Fruit fly (Drosophila melanogaster) whole organism, embryonic: ENCODE measurements around the gene Hrb98DE.
A peak's percentile ranks its signal among the peaks of the same experiment; 100 is the strongest.

Experiments
- Aef1 ChIP-seq: fragments of 200-800 bp; sonication (Bioruptor generic); IDR thresholded peaks from 3 replicates; pipeline ENCODE4 v1.3.6; 2022; ENCODE audit warnings: missing biosample characterization, missing genetic modification characterization
- Atf-2 ChIP-seq: fragments of 200-800 bp; sonication (Bioruptor generic); optimal IDR thresholded peaks from 2 replicates; lab custom pipeline; 2016; ENCODE audit warnings: missing biosample characterization, missing genetic modification characterization
- BtbVII ChIP-seq: fragments of 200-800 bp; sonication (Bioruptor generic); optimal IDR thresholded peaks from 3 replicates; lab custom pipeline; 2017; ENCODE audit warnings: missing biosample characterization, mild to moderate bottlenecking, missing genetic modification characterization
- CG10431 ChIP-seq: fragments of 200-800 bp; sonication (Bioruptor generic); optimal IDR thresholded peaks from 3 replicates; lab custom pipeline; 2018; ENCODE audit warnings: missing biosample characterization, mild to moderate bottlenecking, missing genetic modification characterization
- CG11247 ChIP-seq: fragments of 200-800 bp; sonication (Bioruptor generic); IDR thresholded peaks from 2 replicates; pipeline ENCODE4 v1.3.6; 2022; ENCODE audit warnings: missing biosample characterization, missing genetic modification characterization
- CG12659 ChIP-seq: fragments of 200-800 bp; sonication (Bioruptor generic); optimal IDR thresholded peaks from 3 replicates; lab custom pipeline; 2017; ENCODE audit warnings: mild to moderate bottlenecking, missing biosample characterization, missing genetic modification reagents, missing genetic modification characterization
- CG13775 ChIP-seq: fragments of 200-800 bp; sonication (Bioruptor generic); optimal IDR thresholded peaks from 3 replicates; lab custom pipeline; 2017; ENCODE audit warnings: missing biosample characterization, mild to moderate bottlenecking, missing genetic modification characterization
- CG14710 ChIP-seq: fragments of 200-800 bp; sonication (Bioruptor generic); optimal IDR thresholded peaks from 3 replicates; lab custom pipeline; 2019; ENCODE audit warnings: missing biosample characterization, mild to moderate bottlenecking, missing genetic modification characterization, moderate library complexity
- CG15011 ChIP-seq: fragments of 200-800 bp; sonication (Bioruptor generic); optimal IDR thresholded peaks from 3 replicates; lab custom pipeline; 2018; ENCODE audit warnings: missing biosample characterization, mild to moderate bottlenecking, missing genetic modification characterization
- CG17186 ChIP-seq: fragments of 200-800 bp; sonication (Bioruptor generic); optimal IDR thresholded peaks from 3 replicates; lab custom pipeline; 2017; ENCODE audit warnings: missing biosample characterization, missing genetic modification reagents, missing genetic modification characterization
- CG17912 ChIP-seq: fragments of 200-800 bp; sonication (Bioruptor generic); optimal IDR thresholded peaks from 2 replicates; lab custom pipeline; 2018; ENCODE audit warnings: missing biosample characterization, mild to moderate bottlenecking, missing genetic modification characterization
- CG18476 ChIP-seq: fragments of 200-800 bp; sonication (Bioruptor generic); optimal IDR thresholded peaks from 2 replicates; lab custom pipeline; 2016; ENCODE audit warnings: missing biosample characterization, mild to moderate bottlenecking, missing genetic modification characterization
- CG2202 ChIP-seq: fragments of 200-800 bp; sonication (Bioruptor generic); optimal IDR thresholded peaks from 2 replicates; lab custom pipeline; 2018; ENCODE audit warnings: missing biosample characterization, mild to moderate bottlenecking, missing genetic modification characterization
- CG2712 ChIP-seq: fragments of 200-800 bp; optimal IDR thresholded peaks from 3 replicates; lab custom pipeline; 2019; ENCODE audit warnings: missing biosample characterization, mild to moderate bottlenecking, missing genetic modification characterization, moderate library complexity
- CG4730 ChIP-seq: fragments of 200-800 bp; sonication (Bioruptor generic); IDR thresholded peaks from 2 replicates; pipeline ENCODE4 v1.3.6; 2022; ENCODE audit warnings: missing biosample characterization, missing genetic modification characterization
- CG6254 ChIP-seq: fragments of 200-800 bp; sonication (Bioruptor generic); optimal IDR thresholded peaks from 3 replicates; lab custom pipeline; 2017; ENCODE audit warnings: mild to moderate bottlenecking, missing biosample characterization, missing genetic modification reagents, missing genetic modification characterization
- CG6813 ChIP-seq: fragments of 200-800 bp; sonication (Bioruptor generic); optimal IDR thresholded peaks from 2 replicates; lab custom pipeline; 2017; ENCODE audit warnings: missing biosample characterization, missing genetic modification characterization, mild to moderate bottlenecking, moderate library complexity, missing genetic modification reagents
- CG7357 ChIP-seq: fragments of 200-800 bp; sonication (Bioruptor generic); IDR thresholded peaks from 3 replicates; pipeline ENCODE4 v1.3.6; 2022; ENCODE audit warnings: missing biosample characterization, missing genetic modification characterization
- CG7786 ChIP-seq: fragments of 200-800 bp; sonication (Bioruptor generic); optimal IDR thresholded peaks from 2 replicates; lab custom pipeline; 2016; ENCODE audit warnings: missing biosample characterization, missing genetic modification characterization
- CG9727 ChIP-seq: fragments of 200-800 bp; sonication (Bioruptor generic); optimal IDR thresholded peaks from 3 replicates; lab custom pipeline; 2017; ENCODE audit warnings: missing biosample characterization, mild to moderate bottlenecking, missing genetic modification characterization
- Chrac-16 ChIP-seq: fragments of 200-800 bp; sonication (Bioruptor generic); optimal IDR thresholded peaks from 3 replicates; lab custom pipeline; 2016; ENCODE audit warnings: missing biosample characterization, missing genetic modification characterization
- Dip3 ChIP-seq: fragments of 200-800 bp; sonication (Bioruptor generic); optimal IDR thresholded peaks from 3 replicates; lab custom pipeline; 2016; ENCODE audit warnings: missing biosample characterization, missing genetic modification characterization
- Hey ChIP-seq: fragments of 200-800 bp; sonication (Bioruptor generic); optimal IDR thresholded peaks from 3 replicates; lab custom pipeline; 2018; ENCODE audit warnings: missing biosample characterization, mild to moderate bottlenecking, missing genetic modification characterization
- Hmx ChIP-seq: fragments of 200-800 bp; sonication (Bioruptor generic); optimal IDR thresholded peaks from 2 replicates; lab custom pipeline; 2016; ENCODE audit warnings: missing biosample characterization, missing genetic modification characterization
- Hr51 ChIP-seq, 2 experiments: fragments of 200-800 bp; sonication (Bioruptor generic); optimal IDR thresholded peaks; 2 replicates in 1 of 2; 3 replicates in 1 of 2; lab custom pipeline; 2016 to 2018; ENCODE audit warnings: missing biosample characterization in 2 of 2, missing genetic modification characterization in 2 of 2, mild to moderate bottlenecking in 1 of 2, moderate library complexity in 1 of 2
- Hr78 ChIP-seq, 2 experiments: fragments of 200-800 bp in 1 of 2; fragments of >200 bp in 1 of 2; sonication (Bioruptor generic) in 1 of 2; optimal IDR thresholded peaks; 2 replicates each; lab custom pipeline; 2017 to 2019; ENCODE audit warnings: missing biosample characterization in 2 of 2, missing genetic modification characterization in 2 of 2, mild to moderate bottlenecking in 1 of 2, moderate library complexity in 1 of 2
- MBD-R2 ChIP-seq: fragments of 200-800 bp; sonication (Bioruptor generic); IDR thresholded peaks from 2 replicates; pipeline ENCODE4 v1.3.6; 2022; ENCODE audit warnings: missing biosample characterization, missing genetic modification characterization
- Myb ChIP-seq: fragments of 200-800 bp; sonication (Bioruptor generic); optimal IDR thresholded peaks from 2 replicates; lab custom pipeline; 2016; ENCODE audit warnings: missing biosample characterization, missing genetic modification characterization
- NK7.1 ChIP-seq: fragments of 200-800 bp; sonication (Bioruptor generic); optimal IDR thresholded peaks from 3 replicates; lab custom pipeline; 2016; ENCODE audit warnings: missing biosample characterization, missing genetic modification characterization
- Oaz ChIP-seq: fragments of 200-800 bp; sonication (Bioruptor generic); IDR thresholded peaks from 2 replicates; pipeline ENCODE4 v1.3.6; 2022; ENCODE audit warnings: missing biosample characterization, missing genetic modification characterization
- Ptx1 ChIP-seq: fragments of 200-800 bp; sonication (Bioruptor generic); IDR thresholded peaks from 2 replicates; pipeline ENCODE4 v1.3.6; 2022; ENCODE audit warnings: missing biosample characterization, missing genetic modification characterization
- ap ChIP-seq: fragments of 200-800 bp; sonication (Bioruptor generic); IDR thresholded peaks from 2 replicates; pipeline ENCODE4 v1.3.6; 2022; ENCODE audit warnings: missing biosample characterization, missing genetic modification characterization
- ash1 ChIP-seq: fragments of 200-800 bp; sonication (Bioruptor generic); optimal IDR thresholded peaks from 2 replicates; lab custom pipeline; 2018; ENCODE audit warnings: missing biosample characterization, mild to moderate bottlenecking, missing genetic modification characterization
- bbx ChIP-seq: fragments of 200-800 bp; sonication (Bioruptor generic); IDR thresholded peaks from 2 replicates; pipeline ENCODE4 v1.3.6; 2022; ENCODE audit warnings: missing biosample characterization, missing genetic modification characterization; ENCODE audit not compliant: partially characterized antibody
- bigmax ChIP-seq: fragments of 200-800 bp; sonication (Bioruptor generic); optimal IDR thresholded peaks from 2 replicates; lab custom pipeline; 2018; ENCODE audit warnings: missing biosample characterization, mild to moderate bottlenecking, missing genetic modification characterization
- bsh ChIP-seq, 2 experiments: fragments of 200-800 bp; sonication (Bioruptor generic); optimal IDR thresholded peaks; 2 replicates each; lab custom pipeline; 2017 to 2018; ENCODE audit warnings: mild to moderate bottlenecking in 2 of 2, missing biosample characterization in 2 of 2, missing genetic modification characterization in 2 of 2, moderate library complexity in 1 of 2
- da ChIP-seq: fragments of 200-800 bp; sonication (Bioruptor generic); optimal IDR thresholded peaks from 2 replicates; lab custom pipeline; 2016; ENCODE audit warnings: missing biosample characterization, missing genetic modification characterization
- danr ChIP-seq: fragments of 200-800 bp; sonication (Bioruptor generic); IDR thresholded peaks from 2 replicates; pipeline ENCODE4 v1.3.6; 2022; ENCODE audit warnings: missing biosample characterization, missing genetic modification characterization
- disco-r ChIP-seq: fragments of 200-800 bp; sonication (Bioruptor generic); optimal IDR thresholded peaks from 2 replicates; lab custom pipeline; 2016; ENCODE audit warnings: missing biosample characterization, missing genetic modification characterization
- dpn ChIP-seq, 2 experiments: fragments of 200-800 bp; sonication (Bioruptor generic); optimal IDR thresholded peaks; 3 replicates each; lab custom pipeline; 2016; ENCODE audit warnings: missing biosample characterization in 2 of 2, missing genetic modification characterization in 2 of 2
- exex ChIP-seq: fragments of 200-800 bp; sonication (Bioruptor generic); optimal IDR thresholded peaks from 4 replicates; lab custom pipeline; 2018; ENCODE audit warnings: missing biosample characterization, mild to moderate bottlenecking, missing genetic modification characterization, moderate library complexity
- fru ChIP-seq: fragments of >200 bp; optimal IDR thresholded peaks from 2 replicates; lab custom pipeline; 2017
- fu2 ChIP-seq: fragments of 200-800 bp; sonication (Bioruptor generic); optimal IDR thresholded peaks from 2 replicates; lab custom pipeline; 2016; ENCODE audit warnings: missing biosample characterization, missing genetic modification characterization
- gsb ChIP-seq: fragments of 200-800 bp; sonication (Bioruptor generic); IDR thresholded peaks from 2 replicates; pipeline ENCODE4 v1.3.6; 2022; ENCODE audit warnings: missing biosample characterization, missing genetic modification characterization
- jing ChIP-seq: fragments of 200-800 bp; sonication (Bioruptor generic); optimal IDR thresholded peaks from 2 replicates; lab custom pipeline; 2018; ENCODE audit warnings: missing biosample characterization, mild to moderate bottlenecking, missing genetic modification characterization
- mld ChIP-seq: fragments of 200-800 bp; sonication (Bioruptor generic); IDR thresholded peaks from 3 replicates; pipeline ENCODE4 v1.3.6; 2022; ENCODE audit warnings: missing biosample characterization, missing genetic modification characterization; ENCODE audit not compliant: partially characterized antibody
- pan ChIP-seq, 4 experiments: fragments of >200 bp in 3 of 4; fragments of 200-800 bp in 1 of 4; sonication (Bioruptor generic) in 1 of 4; optimal IDR thresholded peaks in 3 of 4; IDR thresholded peaks in 1 of 4; 2 replicates each; pipeline versions ENCODE4 v1.3.6 to Lab custom; 2017 to 2022; ENCODE audit warnings: missing biosample characterization in 2 of 4, missing genetic modification characterization in 2 of 4, mixed read lengths in 1 of 4
- rib ChIP-seq: fragments of 200-800 bp; sonication (Bioruptor generic); IDR thresholded peaks from 2 replicates; pipeline ENCODE4 v1.3.6; 2022; ENCODE audit warnings: missing biosample characterization, missing genetic modification characterization
- row ChIP-seq: fragments of 200-800 bp; sonication (Bioruptor generic); IDR thresholded peaks from 3 replicates; pipeline ENCODE4 v1.3.6; 2022; ENCODE audit warnings: missing biosample characterization, missing genetic modification characterization
- sr ChIP-seq: fragments of 200-800 bp; sonication (Bioruptor generic); IDR thresholded peaks from 3 replicates; pipeline ENCODE4 v1.3.6; 2022; ENCODE audit warnings: missing biosample characterization, missing genetic modification characterization
- zfh1 ChIP-seq: fragments of 200-800 bp; sonication (Bioruptor generic); IDR thresholded peaks from 3 replicates; pipeline ENCODE4 v1.3.6; 2022; ENCODE audit warnings: missing biosample characterization, missing genetic modification characterization

Gene Hrb98DE

dm6 chr3R:28586943-28587342 lies 12.7 kb upstream of the Hrb98DE start (continued):
- no peak for TF ChIP-seq pan (optimal IDR thresholded peaks at IDR 0.05; lab: Kevin White, UChicago)
- peak in 1 of 2 experiments; percentile 28 for TF ChIP-seq pan (GFP tag; optimal IDR thresholded peaks at IDR 0.05 in 1 of 2, IDR thresholded peaks at IDR 0.05 in 1 of 2)
- TF ChIP-seq CG11247 (GFP tag; lab: Robert Waterston, UW): no peak
- TF ChIP-seq fu2 (GFP tag; lab: Kevin White, UChicago): no peak
- no peak for TF ChIP-seq Ptx1 (GFP tag; lab: Robert Waterston, UW)
- no peak for TF ChIP-seq CG17912
- no peak for TF ChIP-seq Atf-2
- TF ChIP-seq Oaz (GFP tag; lab: Robert Waterston, UW): no peak
- no peak for TF ChIP-seq CG2202
- TF ChIP-seq CG2712 (tag; lab: Kevin White, UChicago): peak; percentile 13
- no peak for TF ChIP-seq Dip3
- TF ChIP-seq dpn (GFP tag; optimal IDR thresholded peaks at IDR 0.05; lab: Kevin White, UChicago): no peak
- TF ChIP-seq da (GFP tag; lab: Kevin White, UChicago): no peak
- no peak for TF ChIP-seq NK7.1 (GFP tag; lab: Kevin White, UChicago)
- TF ChIP-seq Hr78 (GFP tag; optimal IDR thresholded peaks at IDR 0.05; lab: Kevin White, UChicago): no peak
- TF ChIP-seq Myb (GFP tag; lab: Kevin White, UChicago): no peak
- peak; percentile 22 for TF ChIP-seq CG14710 (tag; lab: Kevin White, UChicago)
- TF ChIP-seq Hey (tag; lab: Kevin White, UChicago): no peak
- no peak for TF ChIP-seq Chrac-16 (GFP tag; lab: Kevin White, UChicago)
- no peak for TF ChIP-seq sr (GFP tag; lab: Robert Waterston, UW)
- TF ChIP-seq gsb (GFP tag; lab: Robert Waterston, UW): no peak
- TF ChIP-seq CG10431 (GFP tag; lab: Kevin White, UChicago): no peak
- TF ChIP-seq disco-r (GFP tag; lab: Kevin White, UChicago): no peak
- no peak for TF ChIP-seq ash1 (GFP tag; lab: Kevin White, UChicago)
- TF ChIP-seq bsh (GFP tag; optimal IDR thresholded peaks at IDR 0.05; lab: Kevin White, UChicago): peak in 1 of 2 experiments; percentile 49
- no peak for TF ChIP-seq bigmax (GFP tag; lab: Kevin White, UChicago)
- peak; percentile 24 for TF ChIP-seq CG12659 (GFP tag; lab: Kevin White, UChicago)
- no peak for TF ChIP-seq rib (GFP tag; lab: Robert Waterston, UW)
- TF ChIP-seq danr (GFP tag; lab: Robert Waterston, UW): no peak
- TF ChIP-seq Hr51 (GFP tag; optimal IDR thresholded peaks at IDR 0.05; lab: Kevin White, UChicago): peak in 1 of 2 experiments; percentile 22
- TF ChIP-seq CG18476: no peak
- no peak for TF ChIP-seq bbx (GFP tag; lab: Robert Waterston, UW)
- no peak for TF ChIP-seq CG13775 (GFP tag; lab: Kevin White, UChicago)
- TF ChIP-seq CG4730 (GFP tag; lab: Robert Waterston, UW): no peak
- TF ChIP-seq BtbVII: no peak
- no peak for TF ChIP-seq fru
- no peak for TF ChIP-seq row (GFP tag; lab: Robert Waterston, UW)
- TF ChIP-seq MBD-R2: no peak
- TF ChIP-seq Aef1 (GFP tag; lab: Robert Waterston, UW): no peak
- no peak for TF ChIP-seq mld (GFP tag; lab: Robert Waterston, UW)
- peak; percentile 16 for TF ChIP-seq CG9727
- TF ChIP-seq CG6813 (GFP tag; lab: Kevin White, UChicago): peak; percentile 46
- 0 out of 3 replicates have a peak, but pooled peaks have one; percentile 27 for TF ChIP-seq zfh1 (GFP tag; lab: Robert Waterston, UW)
- no peak for TF ChIP-seq CG17186 (GFP tag; lab: Kevin White, UChicago)
- TF ChIP-seq CG6254 (GFP tag; lab: Kevin White, UChicago): no peak
- no peak for TF ChIP-seq CG7357 (GFP tag; lab: Robert Waterston, UW)
- no peak for TF ChIP-seq jing (GFP tag; lab: Kevin White, UChicago)
- TF ChIP-seq CG15011: no peak
- TF ChIP-seq Hmx (GFP tag; lab: Kevin White, UChicago): no peak
- TF ChIP-seq ap: no peak
- no peak for TF ChIP-seq exex (tag; lab: Kevin White, UChicago)
- TF ChIP-seq CG7786 (GFP tag; lab: Kevin White, UChicago): no peak
